Worm (Caenorhabditis elegans): ENCODE results near the gene nhr-9.

nhr-9 gene

ce11 chrIII:7141285-7141715, 46.0 kb downstream of the nhr-9 start (continued):
- TF ChIP-seq nfya-1 (tag; optimal IDR thresholded peaks at IDR 0.05; ENCODE audit: borderline replicate concordance, insufficient read depth) (no peak), nhr-27 (tag; optimal IDR thresholded peaks at IDR 0.05) (no peak), F57C9.4 (tag; optimal IDR thresholded peaks at IDR 0.05) (peak; percentile 40), akir-1 (GFP tag; optimal IDR thresholded peaks at IDR 0.05) (no peak), ztf-18 (tag; optimal IDR thresholded peaks at IDR 0.05) (peak; percentile 59), unc-130 (GFP tag; optimal IDR thresholded peaks at IDR 0.05) (peak; percentile 37), mel-28 (tag; optimal IDR thresholded peaks at IDR 0.05; ENCODE audit: borderline replicate concordance) (no peak), hrde-1 (tag; optimal IDR thresholded peaks at IDR 0.05; ENCODE audit: borderline replicate concordance) (peak; percentile 74), nfya-2 (GFP tag; IDR thresholded peaks at IDR 0.05) (no peak), hsf-1 (GFP tag; IDR thresholded peaks at IDR 0.05) (peak; percentile 75), Y53G8AR.9 (GFP tag; conservative IDR thresholded peaks at IDR 0.05) (peak; percentile 73), ets-4 (GFP tag; optimal IDR thresholded peaks at IDR 0.05) (peak; percentile 44), snpc-3.4 (tag; optimal IDR thresholded peaks at IDR 0.05) (peak; percentile 99), Y79H2A.3 (GFP tag; conservative IDR thresholded peaks at IDR 0.05) (no peak), lin-35 (GFP tag; optimal IDR thresholded peaks at IDR 0.05) (peak in 1 of 3 experiments; percentile 27), ztf-25 (GFP tag; IDR thresholded peaks at IDR 0.05) (0 out of 2 replicates have a peak, but pooled peaks have one; percentile 36), mcd-1 (GFP tag; IDR thresholded peaks at IDR 0.05) (peak; percentile 65), madf-10 (tag; optimal IDR thresholded peaks at IDR 0.05) (peak; percentile 67), F39B2.1 (GFP tag; IDR thresholded peaks at IDR 0.05) (no peak), him-1 (tag; optimal IDR thresholded peaks at IDR 0.05) (peak; percentile 91), F57A8.1 (GFP tag; optimal IDR thresholded peaks at IDR 0.05) (no peak), sdz-38 (tag; optimal IDR thresholded peaks at IDR 0.05) (no peak), zfh-2 (GFP tag; conservative IDR thresholded peaks at IDR 0.05) (no peak; the same call in 1 of the 2 replicates), ztf-22 (GFP tag; optimal IDR thresholded peaks at IDR 0.05) (no peak), ztf-3 (GFP tag; optimal IDR thresholded peaks at IDR 0.05) (no peak), D2030.7 (GFP tag; IDR thresholded peaks at IDR 0.05) (peak; percentile 97), ZK185.1 (tag; optimal IDR thresholded peaks at IDR 0.05; ENCODE audit: poor library complexity, severe bottlenecking) (no peak), lir-1 (GFP tag; conservative IDR thresholded peaks at IDR 0.05) (peak; percentile 49; the same call in 1 of the 2 replicates), T26A5.8 (tag; optimal IDR thresholded peaks at IDR 0.05) (peak; percentile 13), nfyb-1 (GFP tag; IDR thresholded peaks at IDR 0.05) (peak; percentile 90), tbp1 (GFP tag; optimal IDR thresholded peaks at IDR 0.05) (peak; percentile 82), K12H6.12 (tag; optimal IDR thresholded peaks at IDR 0.05) (no peak), lag-1 (GFP tag; IDR thresholded peaks at IDR 0.05) (no peak), F23B12.7 (tag; optimal IDR thresholded peaks at IDR 0.05; ENCODE audit: insufficient read depth) (peak; percentile 75), sptf-2 (GFP tag; optimal IDR thresholded peaks at IDR 0.05) (no peak), snpc-1.3 (tag; optimal IDR thresholded peaks at IDR 0.05; ENCODE audit: insufficient read depth) (peak; percentile 95), Y67H2A.10 (GFP tag; conservative IDR thresholded peaks at IDR 0.05) (no peak), lin-40 (tag; optimal IDR thresholded peaks at IDR 0.05) (peak; percentile 43), aptf-3 (GFP tag; IDR thresholded peaks at IDR 0.05) (no peak), ccch-3 (GFP tag; optimal IDR thresholded peaks at IDR 0.05) (no peak), F22D6.2 (tag; optimal IDR thresholded peaks at IDR 0.05) (peak; percentile 28), lin-54 (GFP tag; optimal IDR thresholded peaks at IDR 0.05) (peak; percentile 82), hmg-1.2 (GFP tag; IDR thresholded peaks at IDR 0.05) (peak; percentile 93), Y56A3A.18 (GFP tag; IDR thresholded peaks at IDR 0.05) (peak; percentile 72; the same call in 1 of the 2 replicates), pha-4 (tag; optimal IDR thresholded peaks at IDR 0.05) (no peak), bed-2 (GFP tag; IDR thresholded peaks at IDR 0.05) (no peak), unc-62 (GFP tag; optimal IDR thresholded peaks at IDR 0.05) (no peak), C06A6.2 (GFP tag; conservative IDR thresholded peaks at IDR 0.05) (no peak)
